Worm (Caenorhabditis elegans) whole organism, L1 larva: Measurements from ENCODE around the gene M28.9.
A peak's percentile ranks its signal among the peaks of the same experiment; 100 is the strongest.

ENCODE experiments used
- C04F5.9 ChIP-seq: sonication (generic microtip); optimal IDR thresholded peaks from 2 replicates; lab custom pipeline; 2016; ENCODE audit warnings: missing genetic modification characterization, missing compliant biosample characterization
- C16A3.4 ChIP-seq: fragments of 150-350 bp; optimal IDR thresholded peaks from 2 replicates; lab custom pipeline; 2014; ENCODE audit warnings: missing biosample characterization, missing genetic modification characterization
- F16B12.6 ChIP-seq: fragments of 150-350 bp; optimal IDR thresholded peaks from 2 replicates; lab custom pipeline; 2014; ENCODE audit warnings: missing biosample characterization, missing genetic modification characterization
- aha-1 ChIP-seq: fragments of 150-350 bp; optimal IDR thresholded peaks from 2 replicates; lab custom pipeline; 2014; ENCODE audit warnings: missing biosample characterization, missing genetic modification characterization
- alr-1 ChIP-seq: fragments of 200-800 bp; sonication (Bioruptor generic); optimal IDR thresholded peaks from 2 replicates; lab custom pipeline; 2018; ENCODE audit warnings: borderline replicate concordance, mild to moderate bottlenecking, missing genetic modification characterization, missing compliant biosample characterization
- aly-2 ChIP-seq: fragments of 150-350 bp; optimal IDR thresholded peaks from 2 replicates; lab custom pipeline; 2014; ENCODE audit warnings: missing biosample characterization, missing genetic modification characterization
- ama-1 ChIP-seq: fragments of 150-350 bp; optimal IDR thresholded peaks from 2 replicates; lab custom pipeline; 2014
- blmp-1 ChIP-seq: fragments of 150-350 bp; optimal IDR thresholded peaks from 2 replicates; lab custom pipeline; 2014; ENCODE audit warnings: missing biosample characterization, missing genetic modification characterization
- ceh-82 ChIP-seq, 3 experiments: fragments of 150-350 bp in 1 of 3; sonication (generic microtip) in 2 of 3; optimal IDR thresholded peaks; 2 replicates each; lab custom pipeline; 2014 to 2017; ENCODE audit warnings: missing biosample characterization in 3 of 3, missing genetic modification characterization in 3 of 3
- ceh-90 ChIP-seq: sonication (generic microtip); optimal IDR thresholded peaks from 2 replicates; lab custom pipeline; 2016; ENCODE audit warnings: missing genetic modification characterization, missing compliant biosample characterization
- dpl-1 ChIP-seq, 3 experiments: fragments of 150-350 bp in 2 of 3; sonication (generic microtip) in 1 of 3; optimal IDR thresholded peaks; 2 replicates each; lab custom pipeline; 2014 to 2017; ENCODE audit warnings: missing biosample characterization in 3 of 3, missing genetic modification characterization in 3 of 3, missing genetic modification reagents in 3 of 3
- efl-1 ChIP-seq, 4 experiments: fragments of 150-350 bp; optimal IDR thresholded peaks in 3 of 4; peaks in 1 of 4; 1 replicate in 1 of 4; 2 replicates in 3 of 4; lab custom pipeline; 2014; ENCODE audit warnings: missing biosample characterization in 2 of 4, missing genetic modification characterization in 2 of 4, missing genetic modification reagents in 2 of 4
- elt-3 ChIP-seq, 6 experiments: fragments of 150-350 bp in 1 of 6; sonication (generic microtip); optimal IDR thresholded peaks; 2 replicates each; lab custom pipeline; 2017 to 2018; ENCODE audit warnings: missing biosample characterization in 6 of 6, missing genetic modification characterization in 6 of 6, inconsistent platforms in 1 of 6
- ets-5 ChIP-seq: fragments of 200-800 bp; sonication (Bioruptor generic); IDR thresholded peaks from 2 replicates; pipeline ENCODE4 v1.3.6; 2022; ENCODE audit warnings: missing genetic modification characterization, missing compliant biosample characterization
- fkh-10 ChIP-seq: sonication (generic microtip); optimal IDR thresholded peaks from 2 replicates; lab custom pipeline; 2017; ENCODE audit warnings: missing biosample characterization, missing genetic modification reagents, missing genetic modification characterization
- fkh-8 ChIP-seq: sonication (generic microtip); optimal IDR thresholded peaks from 2 replicates; lab custom pipeline; 2016; ENCODE audit warnings: mild to moderate bottlenecking, missing genetic modification characterization, missing compliant biosample characterization
- lin-13 ChIP-seq: fragments of 150-350 bp; optimal IDR thresholded peaks from 2 replicates; lab custom pipeline; 2014; ENCODE audit warnings: missing biosample characterization, missing genetic modification reagents, missing genetic modification characterization
- lin-14 ChIP-seq: fragments of 200-800 bp; sonication (Bioruptor generic); optimal IDR thresholded peaks from 2 replicates; lab custom pipeline; 2018; ENCODE audit warnings: mild to moderate bottlenecking, missing genetic modification characterization, moderate library complexity, missing compliant biosample characterization
- lin-15B ChIP-seq: fragments of 150-350 bp; sonication (generic microtip); optimal IDR thresholded peaks from 3 replicates; lab custom pipeline; 2014; ENCODE audit warnings: missing biosample characterization, missing genetic modification characterization
- lin-35 ChIP-seq, 2 experiments: fragments of 150-350 bp; optimal IDR thresholded peaks; 2 replicates each; lab custom pipeline; 2014; ENCODE audit warnings: missing biosample characterization in 2 of 2, missing genetic modification characterization in 2 of 2, missing genetic modification reagents in 2 of 2
- lsy-2 ChIP-seq, 2 experiments: fragments of 150-350 bp; optimal IDR thresholded peaks; 2 replicates each; lab custom pipeline; 2014; ENCODE audit warnings: missing biosample characterization in 2 of 2, missing genetic modification characterization in 2 of 2
- mab-9 ChIP-seq: fragments of 200-800 bp; sonication (Bioruptor generic); IDR thresholded peaks from 2 replicates; pipeline ENCODE4 v1.3.6; 2022; ENCODE audit warnings: missing genetic modification reagents, missing genetic modification characterization, missing compliant biosample characterization
- nhr-19 ChIP-seq: fragments of 200-800 bp; sonication (Bioruptor generic); conservative IDR thresholded peaks from 2 replicates; pipeline ENCODE4 v1.3.6; 2022; ENCODE audit warnings: missing genetic modification characterization, missing compliant biosample characterization
- nhr-20 ChIP-seq: sonication (generic microtip); optimal IDR thresholded peaks from 2 replicates; lab custom pipeline; 2016; ENCODE audit warnings: mild to moderate bottlenecking, missing genetic modification characterization, missing compliant biosample characterization
- nhr-237 ChIP-seq: fragments of 150-350 bp; optimal IDR thresholded peaks from 2 replicates; lab custom pipeline; 2014; ENCODE audit warnings: missing biosample characterization, missing genetic modification characterization
- nhr-28 ChIP-seq: fragments of 150-350 bp; optimal IDR thresholded peaks from 2 replicates; lab custom pipeline; 2014; ENCODE audit warnings: missing biosample characterization, missing genetic modification characterization
- nhr-47 ChIP-seq: sonication (generic microtip); optimal IDR thresholded peaks from 2 replicates; lab custom pipeline; 2016; ENCODE audit warnings: mild to moderate bottlenecking, missing genetic modification characterization, moderate library complexity, missing compliant biosample characterization
- nhr-71 ChIP-seq: sonication (generic microtip); optimal IDR thresholded peaks from 2 replicates; lab custom pipeline; 2016; ENCODE audit warnings: mild to moderate bottlenecking, missing genetic modification characterization, moderate library complexity, missing compliant biosample characterization
- nhr-76 ChIP-seq: sonication (generic microtip); optimal IDR thresholded peaks from 2 replicates; lab custom pipeline; 2017; ENCODE audit warnings: missing biosample characterization, missing genetic modification characterization
- nhr-77 ChIP-seq: fragments of 150-350 bp; optimal IDR thresholded peaks from 2 replicates; lab custom pipeline; 2014; ENCODE audit warnings: missing biosample characterization, missing genetic modification characterization
- pag-3 ChIP-seq: sonication (generic microtip); optimal IDR thresholded peaks from 2 replicates; lab custom pipeline; 2017; ENCODE audit warnings: missing genetic modification characterization, mild to moderate bottlenecking, missing compliant biosample characterization, antibody characterized with exemption, borderline replicate concordance; ENCODE audit not compliant: insufficient read depth
- pax-3 ChIP-seq: fragments of 200-800 bp; sonication (Bioruptor generic); optimal IDR thresholded peaks from 2 replicates; lab custom pipeline; 2018; ENCODE audit warnings: mild to moderate bottlenecking, missing genetic modification characterization, moderate library complexity, missing compliant biosample characterization
- rnt-1 ChIP-seq: sonication (generic microtip); optimal IDR thresholded peaks from 2 replicates; lab custom pipeline; 2016; ENCODE audit warnings: mild to moderate bottlenecking, missing genetic modification characterization, moderate library complexity, missing compliant biosample characterization
- snpc-4 ChIP-seq: fragments of 150-350 bp; optimal IDR thresholded peaks from 2 replicates; lab custom pipeline; 2014; ENCODE audit warnings: missing biosample characterization, missing genetic modification characterization
- snu-23 ChIP-seq: sonication (generic microtip); optimal IDR thresholded peaks from 2 replicates; lab custom pipeline; 2016; ENCODE audit warnings: missing genetic modification characterization, missing compliant biosample characterization
- unc-86 ChIP-seq: sonication (generic microtip); optimal IDR thresholded peaks from 2 replicates; lab custom pipeline; 2016; ENCODE audit warnings: missing genetic modification characterization, missing compliant biosample characterization
- unc-98 ChIP-seq: fragments of 200-800 bp; sonication (Bioruptor generic); IDR thresholded peaks from 2 replicates; pipeline ENCODE4 v1.3.6; 2022; ENCODE audit warnings: missing genetic modification characterization, missing compliant biosample characterization
- xbp-1 ChIP-seq: sonication (generic microtip); optimal IDR thresholded peaks from 2 replicates; lab custom pipeline; 2016; ENCODE audit warnings: missing genetic modification characterization, missing compliant biosample characterization
- zag-1 ChIP-seq: fragments of 150-350 bp; optimal IDR thresholded peaks from 2 replicates; lab custom pipeline; 2014; ENCODE audit warnings: missing biosample characterization, missing genetic modification characterization
- zip-4 ChIP-seq: fragments of 200-800 bp; sonication (Bioruptor generic); optimal IDR thresholded peaks from 2 replicates; lab custom pipeline; 2018; ENCODE audit warnings: mild to moderate bottlenecking, missing genetic modification characterization, moderate library complexity, missing compliant biosample characterization
- ztf-11 ChIP-seq, 2 experiments: sonication (generic microtip); optimal IDR thresholded peaks; 2 replicates each; lab custom pipeline; 2016 to 2017; ENCODE audit warnings: missing genetic modification characterization in 2 of 2, missing biosample characterization in 1 of 2, missing compliant biosample characterization in 1 of 2
- ztf-4 ChIP-seq: fragments of 150-350 bp; optimal IDR thresholded peaks from 2 replicates; lab custom pipeline; 2014; ENCODE audit warnings: missing biosample characterization, missing genetic modification characterization

The M28.9 gene

DNA sequence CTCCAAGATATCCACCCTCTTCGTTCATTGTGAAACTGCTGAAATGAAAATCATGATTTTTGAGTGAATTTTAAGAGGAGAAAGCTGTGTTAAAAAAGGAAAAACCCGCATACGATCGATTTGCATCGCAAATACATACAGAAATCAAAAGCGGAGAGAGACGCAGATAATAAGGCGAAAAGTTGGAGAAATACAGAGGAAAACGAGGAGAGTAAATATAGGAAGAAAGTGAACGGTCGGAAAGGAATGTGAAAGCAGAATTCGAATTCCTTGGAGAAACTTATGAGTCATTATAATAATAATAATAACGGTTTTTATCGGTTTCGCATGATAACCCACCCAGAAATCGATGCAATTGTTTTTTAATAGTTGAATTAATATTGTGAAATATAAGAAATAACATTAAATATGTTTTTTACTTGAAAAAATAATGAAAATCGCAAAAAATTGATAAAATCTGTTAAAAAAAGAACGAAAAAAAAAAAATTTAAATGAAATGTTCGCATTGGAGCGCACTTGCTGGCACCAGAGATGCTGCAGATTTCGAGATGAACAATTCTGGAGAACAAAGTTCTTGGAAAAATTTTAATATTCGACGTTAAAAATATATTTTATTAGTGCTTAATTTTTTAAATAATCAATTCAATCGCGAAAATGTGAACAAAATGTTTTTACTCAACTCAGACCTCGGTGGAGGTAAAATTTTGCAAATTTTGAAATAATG, 31.8 kb upstream of the M28.9 start, which contains the start of gene ccm-3:
ccm-3 (minus strand) TSS at position 38 of the 724 bp plus-strand sequence.
- TF ChIP-seq blmp-1 (peak; percentile 98), nhr-71 (tag; lab: Kevin White, UChicago) (peak; percentile 52), unc-98 (no peak), pax-3 (tag; lab: Kevin White, UChicago) (no peak), C04F5.9 (tag; lab: Kevin White, UChicago) (no peak), lin-13 (peak; percentile 17), aha-1 (no peak), fkh-10 (GFP tag; lab: Kevin White, UChicago) (peak; percentile 3), F16B12.6 (peak; percentile 3), nhr-237 (no peak), mab-9 (GFP tag; lab: Robert Waterston, UW) (no peak), rnt-1 (tag; lab: Kevin White, UChicago) (peak; percentile 42), lin-35 (GFP tag; optimal IDR thresholded peaks at IDR 0.05; lab: Kevin White, UChicago) (peak; percentile 46 to 51), nhr-76 (tag; lab: Kevin White, UChicago) (no peak), lin-15B (peak; percentile 64), efl-1 (optimal IDR thresholded peaks at IDR 0.05; lab: Kevin White, UChicago) (peak; percentile 43 to 52), efl-1 (GFP tag; optimal IDR thresholded peaks at IDR 0.05 in 1 of 2; lab: Kevin White, UChicago) (peak in 1 of 2 experiments; percentile 45), lsy-2 (tag; optimal IDR thresholded peaks at IDR 0.05; lab: Kevin White, UChicago) (peak; percentile 15 to 77), ztf-11 (tag; optimal IDR thresholded peaks at IDR 0.05; lab: Kevin White, UChicago) (no peak), nhr-47 (tag; lab: Kevin White, UChicago) (peak; percentile 30), elt-3 (tag; optimal IDR thresholded peaks at IDR 0.05; lab: Kevin White, UChicago) (no peak), alr-1 (tag; lab: Kevin White, UChicago) (no peak), ets-5 (GFP tag; lab: Robert Waterston, UW) (no peak), C16A3.4 (tag; lab: Kevin White, UChicago) (peak; percentile 50), lin-14 (peak; percentile 63), fkh-8 (tag; lab: Kevin White, UChicago) (peak; percentile 28), nhr-20 (tag; lab: Kevin White, UChicago) (no peak), dpl-1 (GFP tag; optimal IDR thresholded peaks at IDR 0.05; lab: Kevin White, UChicago) (peak; percentile 26 to 62 (median 34)), unc-86 (tag; lab: Kevin White, UChicago) (peak; percentile 1), ceh-82 (tag; optimal IDR thresholded peaks at IDR 0.05; lab: Kevin White, UChicago) (peak in 2 of 3 experiments; percentile 15 to 54), pag-3 (no peak), nhr-19 (0 out of 2 replicates have a peak, but pooled peaks have one; percentile 22), snu-23 (GFP tag; lab: Kevin White, UChicago) (peak; percentile 11), snpc-4 (tag; lab: Kevin White, UChicago) (no peak), nhr-77 (no peak), xbp-1 (tag; lab: Kevin White, UChicago) (peak; percentile 23)
- TF ChIP-seq, all 84 proteins: peak for 20

DNA sequence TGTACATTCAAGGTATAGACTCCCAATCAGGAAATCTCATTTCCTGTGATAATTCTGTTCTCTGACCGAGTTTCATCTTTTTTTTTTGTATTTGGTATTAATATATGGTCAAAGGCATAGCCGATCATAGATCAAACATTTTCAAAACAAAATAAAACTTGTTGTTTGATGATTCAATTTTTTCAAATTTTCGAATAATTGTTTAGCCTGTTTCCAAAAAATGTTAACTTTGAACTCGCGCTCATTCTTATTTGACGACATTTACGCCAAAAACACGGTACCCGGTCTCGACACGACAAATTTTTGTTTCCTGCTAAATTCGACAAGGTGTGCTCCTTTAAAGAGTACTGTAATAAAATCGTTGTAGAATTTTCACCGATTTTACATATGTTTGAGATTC, 30.4 kb upstream of the M28.9 start:
- TF ChIP-seq efl-1 (optimal IDR thresholded peaks at IDR 0.05; lab: Kevin White, UChicago) (no peak), efl-1 (GFP tag; optimal IDR thresholded peaks at IDR 0.05 in 1 of 2; lab: Kevin White, UChicago) (peak in 1 of 2 experiments; percentile 65), nhr-71 (tag; lab: Kevin White, UChicago) (no peak)
- TF ChIP-seq, all 84 proteins: peak for 1

DNA sequence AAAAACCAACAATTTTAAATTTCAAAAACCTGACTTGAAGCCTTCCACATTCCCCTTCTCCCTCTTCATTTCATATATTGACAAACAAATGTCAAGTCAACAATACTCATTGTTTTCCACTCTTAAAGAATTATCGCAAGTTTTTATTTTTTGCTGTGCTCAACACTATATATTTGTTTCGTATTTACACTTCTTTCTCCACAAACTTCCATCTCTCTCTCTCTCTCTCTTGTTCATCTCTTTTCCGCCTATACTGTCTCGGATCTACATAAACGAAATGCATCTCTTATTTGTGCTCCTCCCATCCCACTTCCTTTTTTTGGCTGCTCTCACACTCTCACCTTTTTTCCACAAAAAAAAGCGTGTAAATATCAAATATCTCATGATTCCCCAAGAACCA, 26.5 kb upstream of the M28.9 start, which contains the start of gene C14A4.12:
C14A4.12 (plus strand) TSS at position 301 of the 400 bp plus-strand sequence.
- TF ChIP-seq nhr-76 (tag; lab: Kevin White, UChicago) (no peak), nhr-28 (tag; lab: Kevin White, UChicago) (no peak), lin-13 (no peak), zip-4 (GFP tag; lab: Kevin White, UChicago) (no peak), ceh-90 (no peak), aly-2 (no peak), xbp-1 (tag; lab: Kevin White, UChicago) (no peak), ama-1 (lab: Kevin White, UChicago) (no peak), zag-1 (tag; lab: Kevin White, UChicago) (no peak), pag-3 (no peak), ztf-4 (tag; lab: Kevin White, UChicago) (no peak)
